Fruit fly (Drosophila melanogaster) whole organism, adult: ENCODE measurements around the gene Gr92a.

Experiments
- CG11617 ChIP-seq: fragments of 200-800 bp; sonication (Bioruptor generic); optimal IDR thresholded peaks from 2 replicates; lab custom pipeline; 2017; ENCODE audit warnings: mild to moderate bottlenecking, missing biosample characterization, missing genetic modification reagents, missing genetic modification characterization
- CG12768 ChIP-seq: fragments of 200-800 bp; sonication (Bioruptor generic); optimal IDR thresholded peaks from 2 replicates; lab custom pipeline; 2017; ENCODE audit warnings: missing biosample characterization, missing genetic modification characterization, mild to moderate bottlenecking, moderate library complexity, missing genetic modification reagents
- CG14711 ChIP-seq: fragments of 200-800 bp; sonication (Bioruptor generic); optimal IDR thresholded peaks from 2 replicates; lab custom pipeline; 2018; ENCODE audit warnings: missing biosample characterization, mild to moderate bottlenecking, missing genetic modification characterization, moderate library complexity
- CG1620 ChIP-seq: fragments of 200-800 bp; sonication (Bioruptor generic); optimal IDR thresholded peaks from 2 replicates; lab custom pipeline; 2016; ENCODE audit warnings: missing biosample characterization, missing genetic modification characterization
- CG33017 ChIP-seq: fragments of 200-800 bp; sonication (Bioruptor generic); optimal IDR thresholded peaks from 2 replicates; lab custom pipeline; 2018; ENCODE audit warnings: missing biosample characterization, mild to moderate bottlenecking, missing genetic modification characterization, moderate library complexity
- CG7101 ChIP-seq: fragments of 200-800 bp; sonication (Bioruptor generic); optimal IDR thresholded peaks from 2 replicates; lab custom pipeline; 2018; ENCODE audit warnings: missing biosample characterization, mild to moderate bottlenecking, missing genetic modification characterization, moderate library complexity
- Clk ChIP-seq: fragments of 200-800 bp; sonication (Bioruptor generic); optimal IDR thresholded peaks from 2 replicates; lab custom pipeline; 2017; ENCODE audit warnings: missing biosample characterization, missing genetic modification characterization
- Crg-1 ChIP-seq: fragments of 200-800 bp; sonication (Bioruptor generic); optimal IDR thresholded peaks from 2 replicates; lab custom pipeline; 2016; ENCODE audit warnings: missing biosample characterization, missing genetic modification characterization
- Hr96 ChIP-seq: fragments of 200-800 bp; sonication (Bioruptor generic); optimal IDR thresholded peaks from 2 replicates; lab custom pipeline; 2016; ENCODE audit warnings: missing biosample characterization, missing genetic modification characterization
- bab1 ChIP-seq: fragments of 200-800 bp; sonication (Bioruptor generic); optimal IDR thresholded peaks from 3 replicates; lab custom pipeline; 2019; ENCODE audit warnings: missing biosample characterization, mild to moderate bottlenecking, missing genetic modification characterization, moderate library complexity
- cic ChIP-seq: fragments of 200-800 bp; sonication (Bioruptor generic); optimal IDR thresholded peaks from 2 replicates; lab custom pipeline; 2017; ENCODE audit warnings: missing biosample characterization, mild to moderate bottlenecking, missing genetic modification characterization, moderate library complexity
- kay ChIP-seq: fragments of 200-800 bp; sonication (Bioruptor generic); peaks from one replicate; lab custom pipeline; 2016; ENCODE audit warnings: missing biosample characterization, missing genetic modification characterization, borderline replicate concordance
- pad ChIP-seq: fragments of 200-800 bp; sonication (Bioruptor generic); optimal IDR thresholded peaks from 3 replicates; lab custom pipeline; 2017; ENCODE audit warnings: missing biosample characterization, missing genetic modification characterization, mild to moderate bottlenecking, moderate library complexity, missing genetic modification reagents
- tj ChIP-seq: fragments of 200-800 bp; sonication (Bioruptor generic); optimal IDR thresholded peaks from 3 replicates; lab custom pipeline; 2017; ENCODE audit warnings: missing biosample characterization, mild to moderate bottlenecking, missing genetic modification characterization, moderate library complexity
- toe ChIP-seq: fragments of 200-800 bp; sonication (Bioruptor generic); optimal IDR thresholded peaks from 2 replicates; lab custom pipeline; 2016; ENCODE audit warnings: missing biosample characterization, missing genetic modification characterization

The Gr92a gene

DNA sequence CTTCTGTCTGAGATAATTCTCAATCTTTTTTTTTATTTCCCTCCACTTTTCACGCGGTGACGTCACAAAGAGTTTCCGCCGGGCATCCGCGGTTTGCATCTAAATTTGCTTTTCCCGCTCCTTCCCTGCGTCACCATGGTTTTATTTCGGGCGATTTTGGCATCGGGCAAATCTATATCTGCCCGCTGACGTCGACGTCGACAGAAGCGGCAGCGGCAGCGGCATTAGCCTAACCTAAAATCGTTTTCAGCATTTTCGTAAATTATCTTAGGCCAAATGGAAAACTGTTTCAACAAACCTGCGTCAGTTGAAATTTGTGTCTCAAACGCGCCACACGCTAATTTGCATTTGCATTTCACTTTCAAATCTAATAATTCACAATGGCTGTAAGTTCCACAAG, 48.3 kb downstream of the Gr92a start, which contains the start of gene CG5023:
TSS of gene CG5023 (plus strand) at position 301 of the 400 bp plus-strand sequence.
- no peak for TF ChIP-seq CG12768
- no peak for TF ChIP-seq bab1 (GFP tag; lab: Kevin White, UChicago)
- TF ChIP-seq CG11617 (GFP tag; lab: Kevin White, UChicago): no peak
- TF ChIP-seq Hr96 (GFP tag; lab: Kevin White, UChicago): no peak
- no peak for TF ChIP-seq tj (GFP tag; lab: Kevin White, UChicago)
- TF ChIP-seq kay: no peak
- TF ChIP-seq CG33017 (tag; lab: Kevin White, UChicago): no peak
- no peak for TF ChIP-seq CG7101 (tag; lab: Kevin White, UChicago)
- no peak for TF ChIP-seq toe (GFP tag; lab: Kevin White, UChicago)
- TF ChIP-seq Crg-1: no peak
- no peak for TF ChIP-seq Clk (GFP tag; lab: Kevin White, UChicago)
- TF ChIP-seq CG14711 (tag; lab: Kevin White, UChicago): no peak
- TF ChIP-seq cic (GFP tag; lab: Kevin White, UChicago): no peak
- TF ChIP-seq pad (GFP tag; lab: Kevin White, UChicago): no peak
- no peak for TF ChIP-seq CG1620
